Worm (Caenorhabditis elegans) whole organism, L4 larva: ENCODE measurements around the gene F07B10.7.
A peak's percentile ranks its signal among the peaks of the same experiment; 100 is the strongest.

Experiments
- F26F4.8 ChIP-seq: fragments of 200-800 bp; sonication (Bioruptor generic); conservative IDR thresholded peaks from 2 replicates; pipeline ENCODE4 v1.3.6; 2022; ENCODE audit warnings: missing genetic modification characterization, missing compliant biosample characterization
- F37D6.2 ChIP-seq: sonication (generic microtip); optimal IDR thresholded peaks from 2 replicates; lab custom pipeline; 2016; ENCODE audit warnings: mild to moderate bottlenecking, missing genetic modification characterization, missing compliant biosample characterization
- R02D3.7 ChIP-seq: fragments of 150-350 bp; sonication (generic microtip); optimal IDR thresholded peaks from 3 replicates; lab custom pipeline; 2014; ENCODE audit warnings: missing biosample characterization, missing genetic modification characterization
- Y48G9A.11 ChIP-seq: fragments of 200-800 bp; sonication (Bioruptor generic); IDR thresholded peaks from 2 replicates; pipeline ENCODE4 v1.3.6; 2022; ENCODE audit warnings: missing genetic modification reagents, missing genetic modification characterization, missing compliant biosample characterization
- ZK337.2 ChIP-seq: fragments of 200-800 bp; sonication (Bioruptor generic); IDR thresholded peaks from 2 replicates; pipeline ENCODE4 v1.3.6; 2022; ENCODE audit warnings: missing genetic modification reagents, missing genetic modification characterization, missing compliant biosample characterization
- aly-2 ChIP-seq: sonication (generic microtip); optimal IDR thresholded peaks from 2 replicates; lab custom pipeline; 2018; ENCODE audit warnings: missing biosample characterization, missing genetic modification characterization
- arid-1 ChIP-seq: fragments of 200-800 bp; sonication (Bioruptor generic); conservative IDR thresholded peaks from 2 replicates; pipeline ENCODE4 v1.3.6; 2022; ENCODE audit warnings: missing genetic modification reagents, missing genetic modification characterization, missing compliant biosample characterization
- attf-4 ChIP-seq: sonication (generic microtip); optimal IDR thresholded peaks from 3 replicates; lab custom pipeline; 2017; ENCODE audit warnings: missing biosample characterization, missing genetic modification characterization
- ceh-28 ChIP-seq: fragments of 150-350 bp; optimal IDR thresholded peaks from 2 replicates; lab custom pipeline; 2014; ENCODE audit warnings: missing biosample characterization, missing genetic modification reagents, missing genetic modification characterization
- ceh-32 ChIP-seq: sonication (generic microtip); optimal IDR thresholded peaks from 2 replicates; lab custom pipeline; 2016; ENCODE audit warnings: mild to moderate bottlenecking, missing genetic modification characterization, missing compliant biosample characterization; ENCODE audit not compliant: poor library complexity
- ceh-44 ChIP-seq: fragments of 200-800 bp; sonication (Bioruptor generic); IDR thresholded peaks from 2 replicates; pipeline ENCODE4 v1.3.6; 2022; ENCODE audit warnings: missing genetic modification reagents, missing genetic modification characterization, missing compliant biosample characterization
- ceh-82 ChIP-seq: sonication (generic microtip); optimal IDR thresholded peaks from 2 replicates; lab custom pipeline; 2017; ENCODE audit warnings: missing biosample characterization, missing genetic modification characterization
- cey-2 ChIP-seq: sonication (generic microtip); optimal IDR thresholded peaks from 3 replicates; lab custom pipeline; 2017; ENCODE audit warnings: missing genetic modification characterization, mild to moderate bottlenecking, missing compliant biosample characterization, antibody characterized with exemption, borderline replicate concordance; ENCODE audit not compliant: insufficient read depth
- ctbp-1 ChIP-seq: fragments of 200-800 bp; sonication (Bioruptor generic); IDR thresholded peaks from 2 replicates; pipeline ENCODE4 v1.3.6; 2022; ENCODE audit warnings: missing genetic modification reagents, missing genetic modification characterization, missing compliant biosample characterization
- daf-8 ChIP-seq: fragments of 200-800 bp; sonication (Bioruptor generic); IDR thresholded peaks from 2 replicates; pipeline ENCODE4 v1.3.6; 2022; ENCODE audit warnings: missing genetic modification characterization, missing compliant biosample characterization
- dmd-6 ChIP-seq: fragments of 200-800 bp; sonication (Bioruptor generic); IDR thresholded peaks from 2 replicates; pipeline ENCODE4 v1.3.6; 2022; ENCODE audit warnings: missing genetic modification reagents, missing genetic modification characterization, missing compliant biosample characterization
- dmd-8 ChIP-seq: fragments of 200-800 bp; sonication (Bioruptor generic); IDR thresholded peaks from 2 replicates; pipeline ENCODE4 v1.3.6; 2022; ENCODE audit warnings: missing genetic modification characterization, missing compliant biosample characterization
- dmd-9 ChIP-seq: fragments of 200-800 bp; sonication (Bioruptor generic); IDR thresholded peaks from 2 replicates; pipeline ENCODE4 v1.3.6; 2022; ENCODE audit warnings: missing genetic modification reagents, missing genetic modification characterization, missing compliant biosample characterization
- dve-1 ChIP-seq: sonication (generic microtip); optimal IDR thresholded peaks from 2 replicates; lab custom pipeline; 2017; ENCODE audit warnings: antibody characterized with exemption, mild to moderate bottlenecking, missing genetic modification characterization, missing compliant biosample characterization; ENCODE audit not compliant: insufficient read depth
- hlh-11 ChIP-seq: fragments of 200-800 bp; sonication (Bioruptor generic); optimal IDR thresholded peaks from 2 replicates; lab custom pipeline; 2018; ENCODE audit warnings: mild to moderate bottlenecking, missing genetic modification characterization, missing compliant biosample characterization
- hlh-30 ChIP-seq: sonication (generic microtip); optimal IDR thresholded peaks from 2 replicates; lab custom pipeline; 2017; ENCODE audit warnings: antibody characterized with exemption, mild to moderate bottlenecking, missing genetic modification characterization, missing compliant biosample characterization; ENCODE audit not compliant: insufficient read depth
- hmg-1.1 ChIP-seq: fragments of 200-800 bp; sonication (Bioruptor generic); IDR thresholded peaks from 2 replicates; pipeline ENCODE4 v1.3.6; 2022; ENCODE audit warnings: missing genetic modification reagents, missing genetic modification characterization, missing compliant biosample characterization
- lin-1 ChIP-seq: fragments of 200-800 bp; sonication (Bioruptor generic); IDR thresholded peaks from 2 replicates; pipeline ENCODE4 v1.3.6; 2022; ENCODE audit warnings: missing genetic modification reagents, missing genetic modification characterization, missing compliant biosample characterization
- lin-13 ChIP-seq: fragments of 150-350 bp; optimal IDR thresholded peaks from 2 replicates; lab custom pipeline; 2014; ENCODE audit warnings: missing biosample characterization, missing genetic modification reagents, missing genetic modification characterization
- lin-29 ChIP-seq: fragments of 200-800 bp; sonication (Bioruptor generic); IDR thresholded peaks from 2 replicates; pipeline ENCODE4 v1.3.6; 2022; ENCODE audit warnings: missing genetic modification reagents, missing genetic modification characterization, missing compliant biosample characterization
- lin-39 ChIP-seq: fragments of 150-350 bp; optimal IDR thresholded peaks from 2 replicates; lab custom pipeline; 2014; ENCODE audit warnings: missing biosample characterization, missing genetic modification reagents, missing genetic modification characterization
- madf-5 ChIP-seq, 2 experiments: fragments of 200-800 bp; sonication (Bioruptor generic); IDR thresholded peaks; 2 replicates each; pipeline ENCODE4 v1.3.6; 2022; ENCODE audit warnings: missing compliant biosample characterization in 2 of 2, missing genetic modification characterization in 2 of 2
- mdt-29 ChIP-seq: fragments of 200-800 bp; sonication (Bioruptor generic); IDR thresholded peaks from 2 replicates; pipeline ENCODE4 v1.3.6; 2022; ENCODE audit warnings: missing genetic modification reagents, missing genetic modification characterization, missing compliant biosample characterization
- mep-1 ChIP-seq: fragments of 150-350 bp; sonication (generic microtip); optimal IDR thresholded peaks from 3 replicates; lab custom pipeline; 2014; ENCODE audit warnings: missing biosample characterization, missing genetic modification characterization
- mes-2 ChIP-seq: sonication (generic microtip); optimal IDR thresholded peaks from 2 replicates; lab custom pipeline; 2016; ENCODE audit warnings: missing genotype, mild to moderate bottlenecking, missing genetic modification characterization, missing compliant biosample characterization; ENCODE audit not compliant: poor library complexity, severe bottlenecking
- mxl-3 ChIP-seq: fragments of 200-800 bp; sonication (Bioruptor generic); optimal IDR thresholded peaks from 2 replicates; lab custom pipeline; 2018; ENCODE audit warnings: mild to moderate bottlenecking, missing genetic modification characterization, missing compliant biosample characterization
- nhr-10 ChIP-seq: fragments of 150-350 bp; optimal IDR thresholded peaks from 2 replicates; lab custom pipeline; 2014; ENCODE audit warnings: missing biosample characterization, missing genetic modification characterization
- nhr-11 ChIP-seq: fragments of 150-350 bp; optimal IDR thresholded peaks from 2 replicates; lab custom pipeline; 2014; ENCODE audit warnings: missing biosample characterization, missing genetic modification characterization
- nhr-25 ChIP-seq: sonication (generic microtip); optimal IDR thresholded peaks from 2 replicates; lab custom pipeline; 2017; ENCODE audit warnings: missing genetic modification characterization, mild to moderate bottlenecking, missing compliant biosample characterization, antibody characterized with exemption, moderate library complexity, borderline replicate concordance; ENCODE audit not compliant: insufficient read depth
- nhr-76 ChIP-seq: fragments of 150-350 bp; optimal IDR thresholded peaks from 2 replicates; lab custom pipeline; 2014; ENCODE audit warnings: missing biosample characterization, missing genetic modification characterization
- nhr-77 ChIP-seq: fragments of 150-350 bp; optimal IDR thresholded peaks from 2 replicates; lab custom pipeline; 2014; ENCODE audit warnings: missing biosample characterization, missing genetic modification characterization
- php-3 ChIP-seq: fragments of 200-800 bp; sonication (Bioruptor generic); IDR thresholded peaks from 2 replicates; pipeline ENCODE4 v1.3.6; 2022; ENCODE audit warnings: missing genetic modification reagents, missing genetic modification characterization, missing compliant biosample characterization
- rbr-2 ChIP-seq: sonication (generic microtip); optimal IDR thresholded peaks from 2 replicates; lab custom pipeline; 2016; ENCODE audit warnings: missing genotype, missing genetic modification characterization, missing compliant biosample characterization
- saeg-2 ChIP-seq: fragments of 200-800 bp; sonication (Bioruptor generic); IDR thresholded peaks from 2 replicates; pipeline ENCODE4 v1.3.6; 2022; ENCODE audit warnings: missing genetic modification reagents, missing genetic modification characterization, missing compliant biosample characterization
- tra-1 ChIP-seq: fragments of 200-800 bp; sonication (Bioruptor generic); IDR thresholded peaks from 2 replicates; pipeline ENCODE4 v1.3.6; 2022; ENCODE audit warnings: missing genetic modification reagents, missing genetic modification characterization, missing compliant biosample characterization
- unc-39 ChIP-seq: sonication (generic microtip); optimal IDR thresholded peaks from 2 replicates; lab custom pipeline; 2017; ENCODE audit warnings: missing biosample characterization, missing genetic modification characterization
- unc-62 ChIP-seq, 3 experiments: fragments of 150-350 bp in 1 of 3; sonication (generic microtip); optimal IDR thresholded peaks in 2 of 3; peaks in 1 of 3; 1 replicate in 1 of 3; 2 replicates in 2 of 3; lab custom pipeline; 2014 to 2017; ENCODE audit warnings: missing biosample characterization in 3 of 3, missing genetic modification characterization in 3 of 3, missing genetic modification reagents in 3 of 3, missing genotype in 1 of 3
- vab-7 ChIP-seq: fragments of 200-800 bp; sonication (Bioruptor generic); IDR thresholded peaks from 2 replicates; pipeline ENCODE4 v1.3.6; 2022; ENCODE audit warnings: missing genetic modification reagents, missing genetic modification characterization, missing compliant biosample characterization
- zag-1 ChIP-seq: fragments of 150-350 bp; optimal IDR thresholded peaks from 2 replicates; lab custom pipeline; 2014; ENCODE audit warnings: missing biosample characterization, missing genetic modification characterization

F07B10.7 gene

DNA sequence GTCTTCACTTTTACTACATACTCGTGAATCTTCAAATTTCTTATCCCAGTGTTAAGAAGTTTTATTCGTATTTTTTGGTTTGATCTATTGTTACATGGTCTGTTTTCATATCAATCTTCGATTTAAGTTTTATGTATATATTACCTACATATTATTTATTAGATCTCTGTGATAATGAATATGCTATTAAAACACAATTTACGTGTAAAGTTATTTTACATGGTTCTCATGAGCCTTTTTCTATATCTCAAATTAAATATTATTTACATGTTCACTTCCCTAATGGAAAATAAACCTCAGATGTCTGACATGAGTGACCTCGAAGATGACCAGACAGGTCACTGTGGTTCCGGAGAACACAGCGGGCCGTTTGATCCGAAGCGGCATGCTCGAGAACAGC, 16.0 kb downstream of the F07B10.7 start, which contains the start of gene mxl-1 (continued):
- TF ChIP-seq unc-39: no peak
- TF ChIP-seq, all 104 proteins: peak for 0

DNA sequence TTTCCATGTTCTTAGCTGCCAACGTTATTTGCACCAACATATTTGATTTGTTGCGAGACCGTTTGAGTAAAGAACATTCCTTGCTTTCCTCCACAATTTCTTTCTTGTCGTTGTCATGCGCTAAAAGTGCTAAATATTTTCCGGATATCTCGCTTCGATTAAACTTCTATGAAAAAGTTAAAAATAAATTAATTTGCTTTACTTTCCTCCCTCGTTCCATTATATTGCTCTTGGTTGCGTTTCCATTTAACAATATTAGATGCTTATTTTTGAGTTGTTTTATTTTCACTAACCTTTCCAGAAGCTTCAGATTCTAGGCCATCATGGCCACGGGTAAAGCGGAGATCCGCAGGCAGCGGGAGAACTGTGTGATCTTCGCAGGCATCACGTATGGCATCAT, 18.9 kb downstream of the F07B10.7 start, which contains the start of gene pgap-1:
Gene pgap-1, plus strand, starts transcription at position 301 of the 400 bp plus-strand sequence.
- TF ChIP-seq ceh-32 (tag; lab: Kevin White, UChicago): no peak

DNA sequence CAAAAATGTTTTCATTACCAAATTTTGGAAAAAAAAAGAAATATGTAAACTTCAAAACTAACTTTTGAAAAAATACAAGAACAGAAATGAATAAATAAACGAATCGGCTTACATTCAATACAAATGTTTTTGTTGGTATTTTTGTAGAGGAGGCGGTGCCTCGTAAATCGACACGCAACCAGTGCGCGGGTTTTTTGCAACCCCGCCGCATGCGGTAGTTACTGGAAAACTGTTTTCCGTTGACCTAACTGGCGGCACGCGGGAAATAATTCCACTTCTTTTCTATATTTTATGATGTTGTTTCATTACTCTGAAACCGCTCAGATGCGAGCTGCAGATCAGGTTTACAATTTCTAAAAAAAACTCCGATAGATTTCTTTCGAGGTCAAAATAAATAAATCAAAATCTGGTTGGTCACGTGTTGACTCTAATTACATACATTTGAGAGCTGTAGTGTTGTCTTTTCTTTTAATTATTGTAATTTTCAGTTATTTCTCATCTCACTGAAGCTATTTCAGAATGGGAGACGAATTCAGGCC, 21.3 kb downstream of the F07B10.7 start, which contains the start of the genes dvc-1 and ima-1:
Gene dvc-1, minus strand, starts transcription at position 145 of the 539 bp plus-strand sequence.
Gene ima-1, plus strand, starts transcription at position 489 of the 539 bp plus-strand sequence.
- TF ChIP-seq cey-2: no peak
- no peak for TF ChIP-seq lin-1 (GFP tag; lab: Robert Waterston, UW)
- TF ChIP-seq lin-29 (GFP tag; lab: Robert Waterston, UW): no peak
- TF ChIP-seq nhr-77 (tag; lab: Kevin White, UChicago): peak; percentile 58
- TF ChIP-seq nhr-10 (tag; lab: Kevin White, UChicago): no peak
- no peak for TF ChIP-seq attf-4 (tag; lab: Kevin White, UChicago)
- TF ChIP-seq unc-62 (GFP tag; optimal IDR thresholded peaks at IDR 0.05 in 1 of 2; lab: Kevin White, UChicago): no peak
- TF ChIP-seq unc-62 (tag; optimal IDR thresholded peaks at IDR 0.05; lab: Kevin White, UChicago): no peak
- TF ChIP-seq ceh-44 (GFP tag; lab: Robert Waterston, UW): no peak
- TF ChIP-seq php-3 (GFP tag; lab: Robert Waterston, UW): 0 out of 2 replicates have a peak, but pooled peaks have one; percentile 30
- no peak for TF ChIP-seq zag-1 (tag; lab: Kevin White, UChicago)
- TF ChIP-seq tra-1 (GFP tag; lab: Robert Waterston, UW): no peak
- no peak for TF ChIP-seq aly-2
- no peak for TF ChIP-seq nhr-11 (tag; lab: Kevin White, UChicago)
- peak; percentile 31; the same call in 1 of the 2 replicates for TF ChIP-seq mdt-29
- 0 out of 2 replicates have a peak, but pooled peaks have one; percentile 36 for TF ChIP-seq dmd-9 (GFP tag; lab: Robert Waterston, UW)
- peak; percentile 43 for TF ChIP-seq dve-1 (tag; lab: Kevin White, UChicago)
- TF ChIP-seq saeg-2 (GFP tag; lab: Robert Waterston, UW): no peak
- no peak for TF ChIP-seq F37D6.2 (tag; lab: Kevin White, UChicago)
- peak; percentile 11 for TF ChIP-seq mxl-3 (GFP tag; lab: Kevin White, UChicago)
- TF ChIP-seq hlh-11 (tag; lab: Kevin White, UChicago): peak; percentile 58
- 0 out of 2 replicates have a peak, but pooled peaks have one; percentile 27 for TF ChIP-seq Y48G9A.11 (GFP tag; lab: Robert Waterston, UW)
- peak; percentile 17 for TF ChIP-seq rbr-2
- TF ChIP-seq vab-7: peak; percentile 45
- no peak for TF ChIP-seq ceh-82 (tag; lab: Kevin White, UChicago)
- no peak for TF ChIP-seq daf-8
- TF ChIP-seq lin-13 (GFP tag; lab: Kevin White, UChicago): peak; percentile 63
- TF ChIP-seq madf-5 (GFP tag; IDR thresholded peaks at IDR 0.05; lab: Robert Waterston, UW): no peak
- 0 out of 2 replicates have a peak, but pooled peaks have one; percentile 44 for TF ChIP-seq arid-1
- no peak for TF ChIP-seq lin-39 (tag; lab: Kevin White, UChicago)
- TF ChIP-seq nhr-25 (tag; lab: Kevin White, UChicago): no peak
- 0 out of 2 replicates have a peak, but pooled peaks have one; percentile 8 for TF ChIP-seq ctbp-1 (GFP tag; lab: Robert Waterston, UW)
- TF ChIP-seq hmg-1.1 (GFP tag; lab: Robert Waterston, UW): peak; percentile 49; the same call in 1 of the 2 replicates
- peak; percentile 96 for TF ChIP-seq R02D3.7 (tag; lab: Kevin White, UChicago)
- TF ChIP-seq ceh-28 (tag; lab: Kevin White, UChicago): no peak
- no peak for TF ChIP-seq dmd-8 (GFP tag; lab: Robert Waterston, UW)
- TF ChIP-seq nhr-76 (tag; lab: Kevin White, UChicago): no peak
- peak; percentile 75 for TF ChIP-seq hlh-30 (tag; lab: Kevin White, UChicago)
- no peak for TF ChIP-seq dmd-6 (GFP tag; lab: Robert Waterston, UW)
- peak; percentile 59 for TF ChIP-seq mep-1
- no peak for TF ChIP-seq ZK337.2
- peak; percentile 91 for TF ChIP-seq mes-2
- TF ChIP-seq F26F4.8 (GFP tag; lab: Robert Waterston, UW): no peak
